Worm (Caenorhabditis elegans) whole organism, dauer: Measurements from ENCODE around the gene npr-7.

Experiments
- unc-62 ChIP-seq: sonication (generic microtip); optimal IDR thresholded peaks from 2 replicates; lab custom pipeline; 2017; ENCODE audit warnings: missing biosample characterization, missing genetic modification reagents, missing genetic modification characterization

The npr-7 gene

DNA sequence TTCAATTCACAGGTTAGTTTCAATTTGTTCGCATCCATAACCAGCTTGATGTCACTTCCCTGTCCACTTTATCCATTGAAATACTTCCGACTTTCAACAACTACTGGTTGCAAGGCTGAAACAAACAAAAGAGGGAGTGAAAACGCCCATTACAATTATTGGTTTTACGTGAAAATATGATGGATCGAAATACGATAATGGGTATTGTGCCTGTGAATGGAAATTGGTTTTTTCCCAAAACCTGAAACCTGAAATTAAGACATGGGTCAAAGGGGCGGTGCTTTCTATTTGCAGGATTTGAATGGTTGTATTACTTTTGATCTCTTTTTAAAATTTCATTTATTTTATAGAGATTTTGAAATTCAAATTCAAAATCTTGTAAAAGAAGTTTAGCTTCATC is 20.1 kb downstream of the npr-7 start, which contains the start of gene B0416.2:
Gene B0416.2, plus strand, starts transcription at position 301 of the 400 bp plus-strand sequence.
- TF ChIP-seq unc-62, result no peak

DNA sequence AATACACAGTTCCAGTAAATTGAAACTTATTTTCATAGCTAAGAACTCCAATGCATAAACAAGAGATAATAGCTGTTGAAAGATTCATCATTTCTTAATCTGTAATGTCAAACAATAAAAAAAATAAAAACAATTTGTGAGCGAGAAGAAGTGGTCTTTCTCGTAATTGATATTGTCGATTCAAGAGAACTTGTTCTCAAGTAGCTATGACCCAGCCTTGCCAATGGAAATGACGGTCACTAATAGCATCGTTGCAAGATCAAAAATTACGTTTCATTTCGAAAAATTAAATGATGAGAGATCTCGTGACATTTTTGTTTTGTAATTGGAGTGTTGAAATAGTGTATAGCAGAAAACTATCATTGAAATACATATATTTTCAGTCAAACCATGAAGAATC is 21.1 kb downstream of the npr-7 start, which contains the start of gene B0416.7:
Gene B0416.7, minus strand, starts transcription at position 101 of the 400 bp plus-strand sequence.
- no peak for TF ChIP-seq unc-62

DNA sequence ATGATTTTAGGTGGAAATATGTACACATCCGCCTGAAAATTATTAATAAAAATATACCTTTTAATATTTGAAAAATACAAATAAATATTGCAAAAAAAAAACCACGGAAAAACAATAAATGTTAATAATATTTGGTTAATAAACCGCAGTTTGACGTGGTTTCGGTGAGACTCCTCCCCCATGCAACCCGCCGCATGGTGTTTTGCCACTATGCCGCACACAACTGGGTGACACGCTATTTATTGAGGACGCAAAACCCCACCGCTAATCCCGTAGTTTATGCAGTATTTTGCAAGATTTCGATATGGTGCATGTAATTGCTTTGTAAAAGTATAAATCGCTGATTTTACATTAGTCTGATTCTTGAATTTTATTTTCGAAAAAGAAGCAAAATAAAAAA is 22.4 kb downstream of the npr-7 start, which contains the start of gene gly-13:
Gene gly-13, minus strand, starts transcription at position 32 of the 400 bp plus-strand sequence.
- no peak for TF ChIP-seq unc-62

DNA sequence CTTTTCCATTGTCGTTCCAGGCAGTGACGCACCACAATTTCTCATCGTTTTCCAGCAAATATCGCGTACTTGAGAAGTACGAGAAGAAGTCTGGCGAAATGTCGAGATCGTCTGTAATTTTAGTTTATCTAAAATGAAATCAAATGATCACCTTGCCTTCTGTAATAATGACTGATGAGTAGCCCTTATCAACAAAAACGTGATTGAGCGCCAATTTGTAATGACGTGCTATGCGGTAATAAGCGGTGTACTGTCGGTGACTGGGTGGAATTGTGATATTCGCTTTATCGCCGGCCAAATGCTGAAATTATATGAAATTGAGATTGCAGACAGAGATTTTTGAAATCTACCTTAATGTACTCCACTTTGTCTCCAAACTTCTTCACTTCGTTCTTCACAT is 23.5 kb downstream of the npr-7 start:
- TF ChIP-seq unc-62, result no peak

DNA sequence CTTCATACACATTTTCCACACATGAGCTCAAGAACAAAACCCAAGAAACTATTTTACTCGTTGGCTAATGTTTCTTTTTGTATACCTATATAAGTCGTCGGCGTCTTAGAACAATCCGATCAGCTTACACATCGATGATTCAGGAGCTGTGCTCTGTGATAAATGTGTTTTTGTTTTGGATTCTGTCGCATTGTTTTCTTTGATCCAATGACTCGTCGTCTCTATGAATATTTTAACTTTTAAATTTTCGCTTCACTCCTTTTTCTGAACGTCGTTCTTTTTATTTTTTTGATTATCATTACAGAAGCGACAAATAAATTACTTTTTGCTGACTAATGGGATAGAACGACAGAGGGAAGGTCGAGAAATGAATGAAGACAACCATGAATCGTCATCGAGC is 27.6 kb downstream of the npr-7 start, which contains the start of gene B0416.3:
Gene B0416.3, plus strand, starts transcription at position 301 of the 400 bp plus-strand sequence.
- TF ChIP-seq unc-62, result no peak

DNA sequence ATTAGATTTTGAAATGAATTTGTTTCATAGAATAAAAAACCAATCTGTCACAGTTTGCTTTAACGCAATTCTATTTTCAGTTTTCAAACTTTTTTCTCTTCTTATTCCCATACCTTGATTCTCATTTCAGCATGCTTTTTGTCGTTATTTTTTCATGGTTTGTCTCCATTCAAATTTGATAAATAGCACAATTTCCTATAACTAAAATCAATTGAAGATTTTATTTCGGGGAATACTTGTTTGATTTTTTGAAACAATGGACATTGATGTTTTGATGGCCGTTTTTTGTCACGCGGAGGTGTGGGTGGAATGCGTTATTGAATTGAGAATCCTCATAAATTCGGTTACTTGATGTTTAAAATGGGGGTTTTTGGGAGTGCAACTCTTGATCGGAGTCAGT is 36.0 kb downstream of the npr-7 start, which contains the start of gene B0416.11:
Gene B0416.11, minus strand, starts transcription at position 101 of the 400 bp plus-strand sequence.
- TF ChIP-seq unc-62, result no peak

DNA sequence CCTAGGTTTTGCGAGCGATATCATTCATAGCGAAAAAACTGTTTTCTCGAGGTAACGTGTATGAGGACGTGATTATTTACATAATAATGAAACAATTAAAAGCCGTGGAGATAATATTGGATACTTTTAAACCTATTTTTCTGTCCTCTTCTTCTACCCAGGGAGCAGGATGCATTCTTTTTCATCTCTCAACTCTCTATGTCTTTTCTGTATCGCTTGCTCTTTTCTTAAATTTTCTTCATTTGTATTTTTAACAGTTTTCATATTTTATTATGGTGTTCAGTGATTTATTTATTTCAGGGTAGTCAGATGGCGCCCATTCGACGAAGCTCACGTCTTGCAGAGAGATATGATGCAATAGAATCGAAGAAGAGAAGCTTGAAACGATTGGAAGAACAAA is 40.3 kb downstream of the npr-7 start, which contains the start of gene B0416.4:
Gene B0416.4, plus strand, starts transcription at position 301 of the 400 bp plus-strand sequence.
- no peak for TF ChIP-seq unc-62

DNA sequence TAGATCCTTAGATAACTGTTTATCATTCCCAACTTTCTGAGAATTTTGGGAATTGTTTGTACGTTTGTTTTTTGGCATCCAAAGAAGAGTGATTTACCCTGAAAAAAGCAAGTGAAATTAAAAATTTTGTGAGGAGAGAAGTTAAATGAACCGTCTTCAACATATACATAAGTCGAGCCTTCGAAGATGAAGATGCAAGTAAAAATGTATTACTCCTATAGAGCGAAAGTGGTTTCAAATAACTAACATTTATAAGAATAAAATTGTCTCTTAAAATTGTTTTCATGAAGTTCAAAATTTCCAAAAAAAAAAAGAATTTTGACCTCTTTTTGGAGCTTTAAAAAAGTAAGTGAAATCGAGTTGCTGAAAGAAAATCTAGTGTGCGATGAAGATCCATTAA is 44.4 kb downstream of the npr-7 start, which contains the start of gene B0416.10:
Gene B0416.10, minus strand, starts transcription at position 101 of the 400 bp plus-strand sequence.
- no peak for TF ChIP-seq unc-62

DNA sequence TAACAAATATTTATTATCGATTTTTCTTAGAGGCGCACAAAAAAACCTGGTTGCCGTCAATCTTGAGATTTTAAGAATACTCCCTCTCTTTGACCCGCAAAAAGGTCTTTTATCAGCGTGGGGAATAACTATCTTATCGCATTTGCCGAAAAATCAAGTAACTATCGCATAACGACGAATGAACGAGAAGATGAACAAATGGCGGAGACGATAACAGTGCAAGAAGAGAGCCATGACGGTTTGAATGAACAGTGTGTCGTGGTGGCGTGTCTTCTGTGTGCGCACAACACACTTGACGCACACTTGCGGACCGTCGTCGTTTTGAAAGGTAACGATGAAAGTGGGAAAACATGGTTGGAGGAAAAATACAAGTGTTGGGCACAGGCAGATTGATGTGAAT is 47.1 kb downstream of the npr-7 start:
- no peak for TF ChIP-seq unc-62

DNA sequence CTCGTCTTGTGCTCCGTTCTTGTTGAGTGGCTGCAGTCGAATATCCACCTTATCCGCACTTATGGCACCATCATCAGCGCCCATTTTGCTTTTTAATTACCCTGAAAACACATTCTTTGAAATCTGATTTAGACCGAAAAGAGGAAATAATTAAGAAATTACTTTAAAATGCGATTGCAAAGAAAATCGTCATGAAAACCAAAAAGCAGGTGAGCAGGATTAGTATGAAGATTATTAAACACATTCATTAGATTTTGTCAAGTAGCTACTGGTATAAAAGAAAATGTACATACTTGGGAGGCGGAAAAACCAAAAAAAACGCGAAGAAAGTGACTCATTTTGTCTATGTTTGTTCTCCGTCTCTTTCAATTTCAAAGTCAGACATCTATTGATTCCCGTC is 48.2 kb downstream of the npr-7 start, which contains the start of gene B0416.5:
Gene B0416.5, minus strand, starts transcription at position 101 of the 400 bp plus-strand sequence.
- no peak for TF ChIP-seq unc-62

DNA sequence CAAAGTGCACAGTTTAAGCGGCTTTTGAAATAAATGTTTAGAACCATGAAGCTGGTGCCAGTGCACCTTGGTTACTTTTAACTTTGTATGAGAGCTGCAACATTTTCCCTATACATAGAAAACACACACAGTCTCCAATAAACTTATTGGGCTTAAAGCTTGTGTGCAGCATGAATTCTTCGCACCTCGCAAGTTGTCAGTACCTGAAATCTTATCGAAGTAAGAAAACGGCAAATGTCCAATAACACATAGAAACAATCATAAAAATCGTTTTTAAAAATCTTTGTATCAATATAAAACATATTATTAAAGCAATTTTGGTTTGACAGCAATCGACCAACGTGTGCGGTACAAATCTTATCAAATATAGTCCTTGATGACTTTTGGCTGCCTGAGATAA is 50.6 kb downstream of the npr-7 start:
- TF ChIP-seq unc-62, result no peak

DNA sequence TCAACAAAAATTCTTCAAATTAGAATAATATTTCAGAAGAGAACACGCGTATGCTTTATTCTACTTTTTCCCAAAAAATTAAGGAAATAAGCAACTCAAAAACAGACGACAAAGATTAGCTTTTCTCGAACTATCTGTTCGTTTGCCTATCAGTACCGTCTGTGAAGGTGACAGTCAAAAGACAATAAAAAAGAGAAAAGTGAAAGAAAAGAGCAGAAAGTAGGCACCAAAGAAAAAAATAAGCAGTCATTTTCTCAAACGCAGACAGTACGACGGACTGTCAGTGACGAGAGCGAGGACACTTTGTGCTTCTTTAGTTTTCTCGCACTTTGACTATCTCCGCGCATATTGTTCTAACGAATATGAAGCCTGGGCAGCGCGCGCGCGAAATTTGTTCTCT is 52.5 kb downstream of the npr-7 start:
- no peak for TF ChIP-seq unc-62
